Worm (Caenorhabditis elegans) whole organism, L4 larva: ENCODE data around the gene nspg-8.

ENCODE experiments used
- D1046.2 ChIP-seq: fragments of 200-800 bp; sonication (Bioruptor generic); IDR thresholded peaks from 2 replicates; pipeline ENCODE4 v1.3.6; 2022; ENCODE audit warnings: missing genetic modification characterization, missing compliant biosample characterization
- F37D6.2 ChIP-seq: sonication (generic microtip); optimal IDR thresholded peaks from 2 replicates; lab custom pipeline; 2016; ENCODE audit warnings: mild to moderate bottlenecking, missing genetic modification characterization, missing compliant biosample characterization
- F49E8.2 ChIP-seq: sonication (generic microtip); optimal IDR thresholded peaks from 2 replicates; lab custom pipeline; 2016; ENCODE audit warnings: missing compliant biosample characterization, mild to moderate bottlenecking, missing genetic modification characterization, borderline replicate concordance
- T26A8.4 ChIP-seq: fragments of 200-800 bp; sonication (Bioruptor generic); IDR thresholded peaks from 2 replicates; pipeline ENCODE4 v1.3.6; 2022; ENCODE audit warnings: missing genetic modification characterization, missing compliant biosample characterization
- Y105C5A.15 ChIP-seq: fragments of 200-800 bp; sonication (Bioruptor generic); IDR thresholded peaks from 2 replicates; pipeline ENCODE4 v1.3.6; 2022; ENCODE audit warnings: missing genetic modification characterization, missing compliant biosample characterization
- ZK546.5 ChIP-seq, 2 experiments: sonication (generic microtip); optimal IDR thresholded peaks; 2 replicates each; lab custom pipeline; 2017; ENCODE audit warnings: missing biosample characterization in 2 of 2, missing genetic modification characterization in 2 of 2
- aly-2 ChIP-seq: sonication (generic microtip); optimal IDR thresholded peaks from 2 replicates; lab custom pipeline; 2018; ENCODE audit warnings: missing biosample characterization, missing genetic modification characterization
- ceh-28 ChIP-seq: fragments of 150-350 bp; optimal IDR thresholded peaks from 2 replicates; lab custom pipeline; 2014; ENCODE audit warnings: missing biosample characterization, missing genetic modification reagents, missing genetic modification characterization
- cey-2 ChIP-seq: sonication (generic microtip); optimal IDR thresholded peaks from 3 replicates; lab custom pipeline; 2017; ENCODE audit warnings: missing genetic modification characterization, mild to moderate bottlenecking, missing compliant biosample characterization, antibody characterized with exemption, borderline replicate concordance; ENCODE audit not compliant: insufficient read depth
- daf-16 ChIP-seq, 3 experiments: sonication (generic microtip); optimal IDR thresholded peaks; 2 replicates each; lab custom pipeline; 2016 to 2017; ENCODE audit warnings: missing genetic modification characterization in 3 of 3, missing genetic modification reagents in 3 of 3, mild to moderate bottlenecking in 2 of 3, missing compliant biosample characterization in 2 of 3, missing biosample characterization in 1 of 3, moderate library complexity in 1 of 3
- dpl-1 ChIP-seq: fragments of 150-350 bp; optimal IDR thresholded peaks from 2 replicates; lab custom pipeline; 2014; ENCODE audit warnings: missing biosample characterization, missing genetic modification reagents, missing genetic modification characterization
- dve-1 ChIP-seq: sonication (generic microtip); optimal IDR thresholded peaks from 2 replicates; lab custom pipeline; 2017; ENCODE audit warnings: antibody characterized with exemption, mild to moderate bottlenecking, missing genetic modification characterization, missing compliant biosample characterization; ENCODE audit not compliant: insufficient read depth
- egl-27 ChIP-seq: sonication (generic microtip); optimal IDR thresholded peaks from 3 replicates; lab custom pipeline; 2017; ENCODE audit warnings: missing biosample characterization, missing genetic modification reagents, missing genetic modification characterization
- hlh-11 ChIP-seq: fragments of 200-800 bp; sonication (Bioruptor generic); optimal IDR thresholded peaks from 2 replicates; lab custom pipeline; 2018; ENCODE audit warnings: mild to moderate bottlenecking, missing genetic modification characterization, missing compliant biosample characterization
- hmg-1.1 ChIP-seq: fragments of 200-800 bp; sonication (Bioruptor generic); IDR thresholded peaks from 2 replicates; pipeline ENCODE4 v1.3.6; 2022; ENCODE audit warnings: missing genetic modification reagents, missing genetic modification characterization, missing compliant biosample characterization
- lin-13 ChIP-seq: fragments of 150-350 bp; optimal IDR thresholded peaks from 2 replicates; lab custom pipeline; 2014; ENCODE audit warnings: missing biosample characterization, missing genetic modification reagents, missing genetic modification characterization
- madf-9 ChIP-seq: fragments of 200-800 bp; sonication (Bioruptor generic); conservative IDR thresholded peaks from 2 replicates; pipeline ENCODE4 v1.3.6; 2022; ENCODE audit warnings: missing genetic modification reagents, missing genetic modification characterization, missing compliant biosample characterization
- mdl-1 ChIP-seq, 2 experiments: fragments of 150-350 bp in 1 of 2; sonication (generic microtip) in 1 of 2; optimal IDR thresholded peaks; 2 replicates each; lab custom pipeline; 2014 to 2017; ENCODE audit warnings: missing biosample characterization in 2 of 2, missing genetic modification characterization in 2 of 2
- mdt-29 ChIP-seq: fragments of 200-800 bp; sonication (Bioruptor generic); IDR thresholded peaks from 2 replicates; pipeline ENCODE4 v1.3.6; 2022; ENCODE audit warnings: missing genetic modification reagents, missing genetic modification characterization, missing compliant biosample characterization
- mep-1 ChIP-seq: fragments of 150-350 bp; sonication (generic microtip); optimal IDR thresholded peaks from 3 replicates; lab custom pipeline; 2014; ENCODE audit warnings: missing biosample characterization, missing genetic modification characterization
- mes-2 ChIP-seq: sonication (generic microtip); optimal IDR thresholded peaks from 2 replicates; lab custom pipeline; 2016; ENCODE audit warnings: missing genotype, mild to moderate bottlenecking, missing genetic modification characterization, missing compliant biosample characterization; ENCODE audit not compliant: poor library complexity, severe bottlenecking
- mxl-3 ChIP-seq: fragments of 200-800 bp; sonication (Bioruptor generic); optimal IDR thresholded peaks from 2 replicates; lab custom pipeline; 2018; ENCODE audit warnings: mild to moderate bottlenecking, missing genetic modification characterization, missing compliant biosample characterization
- nhr-102 ChIP-seq: sonication (generic microtip); optimal IDR thresholded peaks from 2 replicates; lab custom pipeline; 2016; ENCODE audit warnings: mild to moderate bottlenecking, missing genetic modification characterization, moderate library complexity, missing compliant biosample characterization
- nhr-111 ChIP-seq: fragments of 200-800 bp; sonication (Bioruptor generic); optimal IDR thresholded peaks from 2 replicates; lab custom pipeline; 2018; ENCODE audit warnings: mild to moderate bottlenecking, missing genetic modification characterization, missing compliant biosample characterization
- nhr-28 ChIP-seq: fragments of 150-350 bp; optimal IDR thresholded peaks from 2 replicates; lab custom pipeline; 2014; ENCODE audit warnings: missing biosample characterization, missing genetic modification characterization
- nhr-42 ChIP-seq: fragments of 200-800 bp; sonication (Bioruptor generic); IDR thresholded peaks from 2 replicates; pipeline ENCODE4 v1.3.6; 2022; ENCODE audit warnings: missing genetic modification characterization, missing compliant biosample characterization
- nhr-6 ChIP-seq: fragments of 150-350 bp; optimal IDR thresholded peaks from 2 replicates; lab custom pipeline; 2014; ENCODE audit warnings: missing biosample characterization, missing genetic modification characterization
- pha-4 ChIP-seq, 2 experiments: fragments of 150-350 bp in 1 of 2; fragments of 200-800 bp in 1 of 2; sonication (Bioruptor generic) in 1 of 2; IDR thresholded peaks in 1 of 2; optimal IDR thresholded peaks in 1 of 2; 2 replicates each; pipeline versions ENCODE4 v1.3.6 to Lab custom; 2014 to 2022; ENCODE audit warnings: missing genetic modification characterization in 2 of 2, missing genetic modification reagents in 2 of 2, missing biosample characterization in 1 of 2, missing compliant biosample characterization in 1 of 2
- php-3 ChIP-seq: fragments of 200-800 bp; sonication (Bioruptor generic); IDR thresholded peaks from 2 replicates; pipeline ENCODE4 v1.3.6; 2022; ENCODE audit warnings: missing genetic modification reagents, missing genetic modification characterization, missing compliant biosample characterization
- pqm-1 ChIP-seq: sonication (generic microtip); optimal IDR thresholded peaks from 2 replicates; lab custom pipeline; 2017; ENCODE audit warnings: missing biosample characterization, missing genetic modification characterization
- rbr-2 ChIP-seq: sonication (generic microtip); optimal IDR thresholded peaks from 2 replicates; lab custom pipeline; 2016; ENCODE audit warnings: missing genotype, missing genetic modification characterization, missing compliant biosample characterization
- set-16 ChIP-seq: fragments of 200-800 bp; sonication (Bioruptor generic); IDR thresholded peaks from 2 replicates; pipeline ENCODE4 v1.3.6; 2022; ENCODE audit warnings: missing genetic modification reagents, missing genetic modification characterization, missing compliant biosample characterization
- snpc-4 ChIP-seq: fragments of 150-350 bp; optimal IDR thresholded peaks from 2 replicates; lab custom pipeline; 2014; ENCODE audit warnings: missing biosample characterization, missing genetic modification characterization
- spr-1 ChIP-seq: sonication (generic microtip); optimal IDR thresholded peaks from 2 replicates; lab custom pipeline; 2016; ENCODE audit warnings: mild to moderate bottlenecking, missing genetic modification characterization, missing compliant biosample characterization
- unc-130 ChIP-seq: sonication (generic microtip); optimal IDR thresholded peaks from 2 replicates; lab custom pipeline; 2016; ENCODE audit warnings: missing genetic modification reagents, missing genetic modification characterization, missing compliant biosample characterization
- vab-7 ChIP-seq: fragments of 200-800 bp; sonication (Bioruptor generic); IDR thresholded peaks from 2 replicates; pipeline ENCODE4 v1.3.6; 2022; ENCODE audit warnings: missing genetic modification reagents, missing genetic modification characterization, missing compliant biosample characterization

Gene nspg-8

ce11 chrIII:1225116-1225515, 43.3 kb downstream of the nspg-8 start:
- no peak for TF ChIP-seq dpl-1 (GFP tag; lab: Kevin White, UChicago)
- peak; percentile 49; the same call in 1 of the 2 replicates for TF ChIP-seq set-16 (GFP tag; lab: Robert Waterston, UW)
- TF ChIP-seq, all 104 proteins: peak for 1

- TF ChIP-seq madf-9, result no peak
- no peak for TF ChIP-seq php-3 (GFP tag; lab: Robert Waterston, UW)
- no peak for TF ChIP-seq aly-2 (tag; lab: Kevin White, UChicago)
- no peak for TF ChIP-seq F49E8.2 (tag; lab: Kevin White, UChicago)
- no peak for TF ChIP-seq mep-1 (tag; lab: Kevin White, UChicago)
- no peak for TF ChIP-seq F37D6.2 (tag; lab: Kevin White, UChicago)
- no peak for TF ChIP-seq cey-2 (tag; lab: Kevin White, UChicago)
- no peak for TF ChIP-seq lin-13 (GFP tag; lab: Kevin White, UChicago)
- TF ChIP-seq ZK546.5 (tag; optimal IDR thresholded peaks at IDR 0.05; lab: Kevin White, UChicago), result no peak
- TF ChIP-seq unc-130, result no peak
- TF ChIP-seq nhr-42 (GFP tag; lab: Robert Waterston, UW), result no peak
- no peak for TF ChIP-seq Y105C5A.15 (GFP tag; lab: Robert Waterston, UW)
- TF ChIP-seq rbr-2, result no peak
- no peak for TF ChIP-seq egl-27
- TF ChIP-seq ceh-28 (tag; lab: Kevin White, UChicago), result no peak
- no peak for TF ChIP-seq T26A8.4 (GFP tag; lab: Robert Waterston, UW)
Observed at ce11 chrIII:1225595-1225994, 43.7 kb downstream of the nspg-8 start.

- 0 out of 2 replicates have a peak, but pooled peaks have one; percentile 51 for TF ChIP-seq php-3 (GFP tag; lab: Robert Waterston, UW)
- peak; percentile 61 for TF ChIP-seq nhr-6 (tag; lab: Kevin White, UChicago)
- TF ChIP-seq mdl-1 (tag; optimal IDR thresholded peaks at IDR 0.05; lab: Kevin White, UChicago), result no peak
- 0 out of 2 replicates have a peak, but pooled peaks have one; percentile 44 for TF ChIP-seq D1046.2 (GFP tag; lab: Robert Waterston, UW)
- TF ChIP-seq vab-7 (GFP tag; lab: Robert Waterston, UW), result no peak
- TF ChIP-seq mdt-29 (GFP tag; lab: Robert Waterston, UW), result no peak
- no peak for TF ChIP-seq nhr-102 (tag; lab: Kevin White, UChicago)
- no peak for TF ChIP-seq nhr-111 (GFP tag; lab: Kevin White, UChicago)
- peak; percentile 41 for TF ChIP-seq nhr-28 (tag; lab: Kevin White, UChicago)
- no peak for TF ChIP-seq spr-1 (tag; lab: Kevin White, UChicago)
- no peak for TF ChIP-seq ceh-28 (tag; lab: Kevin White, UChicago)
- TF ChIP-seq snpc-4, result no peak
- TF ChIP-seq dve-1 (tag; lab: Kevin White, UChicago), result peak; percentile 9
- no peak for TF ChIP-seq hmg-1.1 (GFP tag; lab: Robert Waterston, UW)
- no peak for TF ChIP-seq mxl-3 (GFP tag; lab: Kevin White, UChicago)
- TF ChIP-seq pha-4 (GFP tag; IDR thresholded peaks at IDR 0.05; lab: Robert Waterston, UW), result no peak
- TF ChIP-seq pha-4 (tag; optimal IDR thresholded peaks at IDR 0.05; lab: Kevin White, UChicago), result peak; percentile 84
- TF ChIP-seq pqm-1 (tag; lab: Kevin White, UChicago), result peak; percentile 46
- TF ChIP-seq mes-2 (tag; lab: Kevin White, UChicago), result peak; percentile 0
- TF ChIP-seq hlh-11 (tag; lab: Kevin White, UChicago), result peak; percentile 21
- no peak for TF ChIP-seq daf-16 (GFP tag; optimal IDR thresholded peaks at IDR 0.05; lab: Kevin White, UChicago)
- TF ChIP-seq daf-16 (tag; optimal IDR thresholded peaks at IDR 0.05; lab: Kevin White, UChicago), result peak; percentile 44
Observed at ce11 chrIII:1226256-1226655, 44.4 kb downstream of the nspg-8 start.
